Worm (Caenorhabditis elegans) whole organism, late embryonic: ENCODE measurements around the gene bath-29.

Experiments used
- C38D4.7 ChIP-seq: fragments of 200-800 bp; sonication (Bioruptor generic); optimal IDR thresholded peaks from 2 replicates; lab custom pipeline; 2018; ENCODE audit warnings: mild to moderate bottlenecking, missing genetic modification characterization, moderate library complexity, missing compliant biosample characterization
- T23F11.4 ChIP-seq: fragments of 200-800 bp; sonication (Bioruptor generic); optimal IDR thresholded peaks from 2 replicates; lab custom pipeline; 2018; ENCODE audit warnings: mild to moderate bottlenecking, missing genetic modification characterization, missing compliant biosample characterization
- Y22D7AL.16 ChIP-seq: sonication (generic microtip); optimal IDR thresholded peaks from 2 replicates; lab custom pipeline; 2016; ENCODE audit warnings: missing genetic modification characterization, missing compliant biosample characterization
- ahr-1 ChIP-seq: sonication (generic microtip); optimal IDR thresholded peaks from 2 replicates; lab custom pipeline; 2016; ENCODE audit warnings: missing genetic modification characterization, missing compliant biosample characterization
- ama-1 ChIP-seq: fragments of 150-350 bp; optimal IDR thresholded peaks from 2 replicates; lab custom pipeline; 2014
- ceh-18 ChIP-seq: sonication (generic microtip); optimal IDR thresholded peaks from 2 replicates; lab custom pipeline; 2016; ENCODE audit warnings: missing genetic modification characterization, missing compliant biosample characterization
- ceh-19 ChIP-seq: fragments of 200-800 bp; sonication (Bioruptor generic); optimal IDR thresholded peaks from 2 replicates; lab custom pipeline; 2018; ENCODE audit warnings: mild to moderate bottlenecking, missing genetic modification characterization, missing compliant biosample characterization
- ceh-2 ChIP-seq: sonication (generic microtip); optimal IDR thresholded peaks from 2 replicates; lab custom pipeline; 2016; ENCODE audit warnings: missing genotype, missing genetic modification characterization, missing compliant biosample characterization
- ceh-22 ChIP-seq: sonication (generic microtip); optimal IDR thresholded peaks from 2 replicates; lab custom pipeline; 2017; ENCODE audit warnings: missing biosample characterization, missing genetic modification characterization
- ceh-24 ChIP-seq: sonication (generic microtip); optimal IDR thresholded peaks from 2 replicates; lab custom pipeline; 2016; ENCODE audit warnings: mild to moderate bottlenecking, missing genetic modification characterization, missing compliant biosample characterization
- ceh-30 ChIP-seq: fragments of 150-350 bp; optimal IDR thresholded peaks from 2 replicates; lab custom pipeline; 2014; ENCODE audit warnings: missing biosample characterization, missing genetic modification characterization
- ceh-31 ChIP-seq: sonication (generic microtip); optimal IDR thresholded peaks from 2 replicates; lab custom pipeline; 2016; ENCODE audit warnings: missing genetic modification characterization, missing compliant biosample characterization
- ceh-34 ChIP-seq: sonication (generic microtip); optimal IDR thresholded peaks from 2 replicates; lab custom pipeline; 2016; ENCODE audit warnings: mild to moderate bottlenecking, missing genetic modification characterization, missing compliant biosample characterization
- ceh-48 ChIP-seq: sonication (generic microtip); optimal IDR thresholded peaks from 2 replicates; lab custom pipeline; 2016; ENCODE audit warnings: missing genetic modification characterization, inconsistent platforms, missing compliant biosample characterization
- dmd-4 ChIP-seq: sonication (generic microtip); optimal IDR thresholded peaks from 2 replicates; lab custom pipeline; 2016; ENCODE audit warnings: borderline replicate concordance, missing genetic modification characterization, missing compliant biosample characterization
- dve-1 ChIP-seq: sonication (generic microtip); optimal IDR thresholded peaks from 2 replicates; lab custom pipeline; 2017; ENCODE audit warnings: antibody characterized with exemption, mild to moderate bottlenecking, missing genetic modification characterization, missing compliant biosample characterization
- elt-2 ChIP-seq: sonication (generic microtip); optimal IDR thresholded peaks from 2 replicates; lab custom pipeline; 2016; ENCODE audit warnings: missing genetic modification reagents, missing genetic modification characterization, missing compliant biosample characterization
- ets-4 ChIP-seq: sonication (generic microtip); optimal IDR thresholded peaks from 2 replicates; lab custom pipeline; 2016; ENCODE audit warnings: missing genetic modification characterization, missing compliant biosample characterization
- eyg-1 ChIP-seq: sonication (generic microtip); optimal IDR thresholded peaks from 2 replicates; lab custom pipeline; 2016; ENCODE audit warnings: missing genotype, missing genetic modification characterization, missing compliant biosample characterization
- fax-1 ChIP-seq: sonication (generic microtip); optimal IDR thresholded peaks from 2 replicates; lab custom pipeline; 2016; ENCODE audit warnings: missing genotype, missing genetic modification characterization, missing compliant biosample characterization
- hlh-13 ChIP-seq: fragments of 200-800 bp; sonication (Bioruptor generic); optimal IDR thresholded peaks from 2 replicates; lab custom pipeline; 2018; ENCODE audit warnings: mild to moderate bottlenecking, missing genetic modification characterization, missing compliant biosample characterization
- lim-6 ChIP-seq: sonication (generic microtip); optimal IDR thresholded peaks from 2 replicates; lab custom pipeline; 2016; ENCODE audit warnings: missing genetic modification characterization, missing compliant biosample characterization
- lin-11 ChIP-seq: fragments of 200-800 bp; sonication (Bioruptor generic); optimal IDR thresholded peaks from 2 replicates; lab custom pipeline; 2018; ENCODE audit warnings: mild to moderate bottlenecking, missing genetic modification characterization, missing compliant biosample characterization
- mec-3 ChIP-seq: sonication (generic microtip); optimal IDR thresholded peaks from 2 replicates; lab custom pipeline; 2016; ENCODE audit warnings: borderline replicate concordance, missing genetic modification characterization, missing compliant biosample characterization
- nfya-1 ChIP-seq: sonication (generic microtip); optimal IDR thresholded peaks from 2 replicates; lab custom pipeline; 2017; ENCODE audit warnings: missing genetic modification characterization, mild to moderate bottlenecking, missing compliant biosample characterization, antibody characterized with exemption, moderate library complexity
- nhr-11 ChIP-seq: fragments of 150-350 bp; optimal IDR thresholded peaks from 2 replicates; lab custom pipeline; 2014; ENCODE audit warnings: missing biosample characterization, missing genetic modification characterization
- nhr-232 ChIP-seq: sonication (generic microtip); optimal IDR thresholded peaks from 2 replicates; lab custom pipeline; 2016; ENCODE audit warnings: missing genetic modification characterization, missing compliant biosample characterization
- npax-4 ChIP-seq: sonication (generic microtip); optimal IDR thresholded peaks from 2 replicates; lab custom pipeline; 2016; ENCODE audit warnings: missing genetic modification characterization, missing compliant biosample characterization
- odd-2 ChIP-seq: sonication (generic microtip); optimal IDR thresholded peaks from 2 replicates; lab custom pipeline; 2017; ENCODE audit warnings: antibody characterized with exemption, mild to moderate bottlenecking, missing genetic modification characterization, missing compliant biosample characterization
- pag-3 ChIP-seq: sonication (generic microtip); optimal IDR thresholded peaks from 2 replicates; lab custom pipeline; 2016; ENCODE audit warnings: missing compliant biosample characterization, missing genetic modification characterization, borderline replicate concordance
- pat-9 ChIP-seq: fragments of 200-800 bp; sonication (Bioruptor generic); optimal IDR thresholded peaks from 2 replicates; lab custom pipeline; 2018; ENCODE audit warnings: mild to moderate bottlenecking, missing genetic modification characterization, moderate library complexity, missing compliant biosample characterization
- pax-1 ChIP-seq: fragments of 150-350 bp; optimal IDR thresholded peaks from 2 replicates; lab custom pipeline; 2014; ENCODE audit warnings: missing biosample characterization, missing genetic modification characterization
- pqm-1 ChIP-seq: sonication (generic microtip); optimal IDR thresholded peaks from 2 replicates; lab custom pipeline; 2016; ENCODE audit warnings: missing genetic modification characterization, missing compliant biosample characterization
- pros-1 ChIP-seq: fragments of 150-350 bp; optimal IDR thresholded peaks from 2 replicates; lab custom pipeline; 2014; ENCODE audit warnings: missing biosample characterization, missing genetic modification reagents, missing genetic modification characterization
- ref-2 ChIP-seq: sonication (generic microtip); optimal IDR thresholded peaks from 2 replicates; lab custom pipeline; 2016; ENCODE audit warnings: missing genetic modification characterization, missing compliant biosample characterization
- rnt-1 ChIP-seq: sonication (generic microtip); optimal IDR thresholded peaks from 2 replicates; lab custom pipeline; 2016; ENCODE audit warnings: missing genetic modification characterization, missing compliant biosample characterization
- sox-4 ChIP-seq: sonication (generic microtip); optimal IDR thresholded peaks from 2 replicates; lab custom pipeline; 2017; ENCODE audit warnings: mild to moderate bottlenecking, missing genetic modification characterization, inconsistent platforms, missing compliant biosample characterization
- tbx-2 ChIP-seq: sonication (generic microtip); optimal IDR thresholded peaks from 2 replicates; lab custom pipeline; 2016; ENCODE audit warnings: missing genetic modification characterization, missing compliant biosample characterization
- tbx-7 ChIP-seq: sonication (generic microtip); optimal IDR thresholded peaks from 2 replicates; lab custom pipeline; 2016; ENCODE audit warnings: missing genotype, missing genetic modification characterization, missing compliant biosample characterization
- ttx-3 ChIP-seq: sonication (generic microtip); optimal IDR thresholded peaks from 2 replicates; lab custom pipeline; 2016; ENCODE audit warnings: missing genetic modification reagents, missing genetic modification characterization, missing compliant biosample characterization
- unc-42 ChIP-seq: sonication (generic microtip); optimal IDR thresholded peaks from 2 replicates; lab custom pipeline; 2016; ENCODE audit warnings: missing genotype, missing genetic modification characterization, missing compliant biosample characterization
- unc-55 ChIP-seq: sonication (generic microtip); optimal IDR thresholded peaks from 2 replicates; lab custom pipeline; 2017; ENCODE audit warnings: missing biosample characterization, missing genetic modification reagents, missing genetic modification characterization
- unc-86 ChIP-seq: sonication (generic microtip); optimal IDR thresholded peaks from 2 replicates; lab custom pipeline; 2016; ENCODE audit warnings: missing genetic modification characterization, missing compliant biosample characterization
- zip-5 ChIP-seq: sonication (generic microtip); optimal IDR thresholded peaks from 2 replicates; lab custom pipeline; 2016; ENCODE audit warnings: missing genetic modification characterization, missing compliant biosample characterization
- ztf-16 ChIP-seq: sonication (generic microtip); optimal IDR thresholded peaks from 2 replicates; lab custom pipeline; 2017; ENCODE audit warnings: missing genetic modification characterization, missing compliant biosample characterization

bath-29 gene

DNA sequence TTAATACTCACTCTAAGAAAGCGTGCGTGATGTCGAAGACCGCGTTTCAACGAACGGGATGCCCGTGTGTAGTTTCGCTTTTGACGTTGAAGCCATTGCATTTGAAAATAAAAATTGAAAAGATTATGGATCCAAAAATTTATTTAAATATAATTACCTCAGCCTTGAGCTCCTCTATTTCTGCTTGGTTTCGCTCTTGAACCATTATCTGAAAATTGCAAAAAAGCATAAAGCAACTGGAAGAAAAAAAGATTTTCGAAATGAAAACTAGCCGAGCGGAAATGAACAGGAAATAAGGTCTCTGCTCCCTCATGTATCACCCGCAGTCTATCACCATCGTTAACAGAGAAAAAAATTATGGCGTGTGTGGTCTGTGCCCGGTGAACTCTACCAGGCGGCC lies 18.7 kb downstream of the bath-29 start, which contains the start of gene Y49F6C.6:
TSS of gene Y49F6C.6 (minus strand) at position 101 of the 400 bp plus-strand sequence.
- TF ChIP-seq ceh-34 (tag; lab: Kevin White, UChicago) (no peak), ets-4 (no peak), C38D4.7 (no peak), mec-3 (tag; lab: Kevin White, UChicago) (no peak), pqm-1 (tag; lab: Kevin White, UChicago) (no peak), pros-1 (tag; lab: Kevin White, UChicago) (no peak), ref-2 (tag; lab: Kevin White, UChicago) (no peak), tbx-2 (tag; lab: Kevin White, UChicago) (no peak), ceh-24 (no peak), pax-1 (tag; lab: Kevin White, UChicago) (no peak)
- TF ChIP-seq, all 69 proteins: peak for 0

DNA sequence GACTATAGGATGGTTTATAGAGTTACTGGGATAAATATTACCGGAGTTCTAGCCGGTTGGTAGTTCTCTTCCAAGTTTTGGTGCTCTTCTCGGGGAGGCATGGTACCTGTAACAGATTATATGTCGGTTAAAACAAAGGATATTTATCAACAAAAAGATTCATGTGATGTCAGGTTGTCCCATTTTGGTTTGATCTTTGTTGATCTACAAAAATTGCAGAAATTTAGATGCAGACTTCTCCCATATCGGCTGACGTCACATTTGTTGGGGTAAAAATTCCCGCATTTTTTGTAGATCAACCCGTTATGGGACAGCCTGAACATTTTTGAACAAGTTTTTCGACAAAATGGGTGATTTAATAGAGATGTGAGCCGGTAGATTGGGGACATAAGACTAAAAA lies 19.7 kb downstream of the bath-29 start, which contains the start of gene Y49F6C.7:
TSS of gene Y49F6C.7 (minus strand) at position 101 of the 400 bp plus-strand sequence.
- TF ChIP-seq ztf-16 (tag; lab: Kevin White, UChicago) (no peak), ceh-19 (GFP tag; lab: Kevin White, UChicago) (no peak)
- TF ChIP-seq, all 69 proteins: peak for 0

DNA sequence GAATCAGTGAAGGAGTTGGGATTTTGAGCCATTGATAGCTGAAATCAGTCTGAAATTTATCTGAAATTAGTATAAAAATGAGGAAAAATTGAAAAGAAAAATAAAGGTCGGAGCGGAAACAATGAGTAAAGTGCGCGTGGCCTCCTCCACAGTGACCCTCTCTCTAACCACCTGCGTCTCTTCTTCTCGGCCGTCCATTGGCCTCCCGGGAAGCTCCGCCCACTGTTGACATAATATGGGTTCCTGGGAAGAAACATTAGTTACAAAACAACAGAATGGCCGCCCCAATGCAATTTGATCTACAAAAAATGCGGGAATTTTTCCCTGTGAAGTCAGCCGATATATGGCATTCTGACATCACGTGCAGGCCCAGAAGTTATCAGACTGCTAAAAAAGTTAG lies 21.7 kb downstream of the bath-29 start, which contains the start of gene Y49F6C.8:
TSS of gene Y49F6C.8 (minus strand) at position 51 of the 400 bp plus-strand sequence.
- no peak for TF ChIP-seq rnt-1
- TF ChIP-seq nfya-1: peak; percentile 96
- TF ChIP-seq zip-5 (tag; lab: Kevin White, UChicago): no peak
- TF ChIP-seq eyg-1 (tag; lab: Kevin White, UChicago): no peak
- TF ChIP-seq ahr-1 (tag; lab: Kevin White, UChicago): no peak
- TF ChIP-seq, all 69 proteins: peak for 1

DNA sequence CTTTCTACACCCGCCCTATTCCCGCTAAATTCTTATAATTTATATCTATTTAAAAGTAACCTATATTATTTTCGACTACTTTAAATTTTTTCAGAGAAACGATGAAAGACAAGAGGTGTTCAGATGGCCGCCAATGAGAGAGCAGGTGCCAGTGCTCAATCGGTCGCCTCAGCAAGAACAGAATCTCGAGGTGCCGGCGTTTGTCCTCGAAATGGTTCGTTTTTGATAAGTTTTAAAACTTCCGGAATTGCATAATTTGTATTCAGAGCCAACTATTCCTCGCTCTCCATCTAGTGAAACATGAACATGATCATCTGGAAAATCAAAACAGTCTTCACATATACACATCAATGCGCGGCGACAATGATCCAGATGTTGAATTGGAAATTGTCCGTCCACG lies 22.6 kb downstream of the bath-29 start, which contains the start of gene bath-23:
TSS of gene bath-23 (plus strand) at position 301 of the 400 bp plus-strand sequence.
- TF ChIP-seq fax-1 (tag; lab: Kevin White, UChicago) (no peak), rnt-1 (no peak), npax-4 (tag; lab: Kevin White, UChicago) (no peak), nhr-11 (tag; lab: Kevin White, UChicago) (no peak), dve-1 (tag; lab: Kevin White, UChicago) (no peak), ztf-16 (tag; lab: Kevin White, UChicago) (no peak), ceh-24 (no peak), ceh-30 (no peak), odd-2 (tag; lab: Kevin White, UChicago) (no peak), unc-86 (tag; lab: Kevin White, UChicago) (no peak), lin-11 (tag; lab: Kevin White, UChicago) (no peak)
- TF ChIP-seq, all 69 proteins: peak for 0

DNA sequence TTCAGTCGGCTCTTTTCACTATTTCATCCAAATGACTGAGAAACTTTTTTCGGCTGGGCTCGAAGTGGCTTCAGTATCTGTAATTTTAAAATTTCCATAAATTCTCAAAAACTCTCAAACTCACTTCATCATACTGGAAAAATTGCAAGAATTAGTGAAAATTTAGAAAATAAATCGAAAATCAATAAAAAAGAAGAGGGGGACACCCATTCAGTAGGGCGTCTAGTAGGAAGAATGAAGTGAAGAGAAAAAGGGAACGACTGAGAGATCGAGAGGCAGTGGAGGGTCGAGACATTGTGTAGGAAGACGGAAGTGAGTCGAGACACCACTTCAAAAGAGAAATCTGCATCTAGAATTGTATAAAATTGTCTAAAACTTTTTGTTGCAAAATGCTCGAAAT lies 25.5 kb downstream of the bath-29 start:
- TF ChIP-seq ceh-18 (tag; lab: Kevin White, UChicago) (no peak), hlh-13 (no peak), ceh-34 (tag; lab: Kevin White, UChicago) (no peak), nfya-1 (peak; percentile 43), T23F11.4 (GFP tag; lab: Kevin White, UChicago) (no peak), ceh-31 (tag; lab: Kevin White, UChicago) (peak; percentile 24), sox-4 (tag; lab: Kevin White, UChicago) (no peak), mec-3 (tag; lab: Kevin White, UChicago) (no peak), lim-6 (tag; lab: Kevin White, UChicago) (no peak), pat-9 (tag; lab: Kevin White, UChicago) (no peak), elt-2 (tag; lab: Kevin White, UChicago) (no peak), nhr-232 (no peak), unc-42 (tag; lab: Kevin White, UChicago) (peak; percentile 43), tbx-7 (tag; lab: Kevin White, UChicago) (no peak), ceh-22 (tag; lab: Kevin White, UChicago) (no peak), ets-4 (no peak), ceh-30 (no peak), dve-1 (tag; lab: Kevin White, UChicago) (no peak), unc-55 (GFP tag; lab: Kevin White, UChicago) (no peak), ama-1 (lab: Kevin White, UChicago) (no peak), pag-3 (tag; lab: Kevin White, UChicago) (no peak), ceh-2 (tag; lab: Kevin White, UChicago) (no peak), ttx-3 (tag; lab: Kevin White, UChicago) (no peak), nhr-11 (tag; lab: Kevin White, UChicago) (no peak), ceh-48 (peak; percentile 96), Y22D7AL.16 (tag; lab: Kevin White, UChicago) (no peak), dmd-4 (tag; lab: Kevin White, UChicago) (no peak)
